Worm (Caenorhabditis elegans) whole organism, early embryonic: ENCODE measurements around the gene zig-6.

Source experiments
- B0310.2 ChIP-seq: sonication (generic microtip); optimal IDR thresholded peaks from 2 replicates; lab custom pipeline; 2016; ENCODE audit warnings: mild to moderate bottlenecking, missing genetic modification characterization, missing compliant biosample characterization
- F13C5.2 ChIP-seq: sonication (generic microtip); optimal IDR thresholded peaks from 2 replicates; lab custom pipeline; 2017; ENCODE audit warnings: mild to moderate bottlenecking, missing genetic modification characterization, inconsistent platforms, missing compliant biosample characterization
- ama-1 ChIP-seq: fragments of 150-350 bp; optimal IDR thresholded peaks from 2 replicates; lab custom pipeline; 2014
- ceh-13 ChIP-seq: fragments of 200-800 bp; sonication (Bioruptor generic); optimal IDR thresholded peaks from 2 replicates; lab custom pipeline; 2018; ENCODE audit warnings: mild to moderate bottlenecking, missing genetic modification characterization, missing compliant biosample characterization
- ceh-36 ChIP-seq: sonication (generic microtip); optimal IDR thresholded peaks from 2 replicates; lab custom pipeline; 2016; ENCODE audit warnings: missing genetic modification characterization, inconsistent platforms, missing compliant biosample characterization
- ets-7 ChIP-seq: sonication (generic microtip); optimal IDR thresholded peaks from 2 replicates; lab custom pipeline; 2016; ENCODE audit warnings: missing genotype, missing genetic modification characterization, missing compliant biosample characterization
- flt-1 ChIP-seq: fragments of 200-800 bp; sonication (Bioruptor generic); IDR thresholded peaks from 2 replicates; pipeline ENCODE4 v1.3.6; 2022; ENCODE audit warnings: missing genetic modification characterization, missing compliant biosample characterization
- hmg-4 ChIP-seq: fragments of 200-800 bp; sonication (Bioruptor generic); optimal IDR thresholded peaks from 2 replicates; lab custom pipeline; 2018; ENCODE audit warnings: mild to moderate bottlenecking, missing genetic modification characterization, missing compliant biosample characterization
- hnd-1 ChIP-seq: sonication (generic microtip); optimal IDR thresholded peaks from 2 replicates; lab custom pipeline; 2016; ENCODE audit warnings: missing genetic modification characterization, missing compliant biosample characterization
- pes-1 ChIP-seq: fragments of 200-800 bp; sonication (Bioruptor generic); IDR thresholded peaks from 2 replicates; pipeline ENCODE4 v1.3.6; 2022; ENCODE audit warnings: missing genetic modification reagents, missing genetic modification characterization, missing compliant biosample characterization
- scrt-1 ChIP-seq: fragments of 200-800 bp; sonication (Bioruptor generic); IDR thresholded peaks from 2 replicates; pipeline ENCODE4 v1.3.6; 2022; ENCODE audit warnings: missing genetic modification characterization, missing compliant biosample characterization
- sea-1 ChIP-seq: fragments of 200-800 bp; sonication (Bioruptor generic); conservative IDR thresholded peaks from 2 replicates; pipeline ENCODE4 v1.3.6; 2022; ENCODE audit warnings: missing genetic modification characterization, missing compliant biosample characterization
- tbx-37 ChIP-seq: fragments of 200-800 bp; sonication (Bioruptor generic); conservative IDR thresholded peaks from 2 replicates; pipeline ENCODE4 v1.3.6; 2022; ENCODE audit warnings: missing genetic modification reagents, missing genetic modification characterization, missing compliant biosample characterization

- TF ChIP-seq ama-1 (lab: Kevin White, UChicago), result no peak
- TF ChIP-seq hmg-4 (GFP tag; lab: Kevin White, UChicago), result no peak
- TF ChIP-seq ets-7 (tag; lab: Kevin White, UChicago), result no peak
- no peak for TF ChIP-seq tbx-37 (GFP tag; lab: Robert Waterston, UW)
- no peak for TF ChIP-seq hnd-1
- no peak for TF ChIP-seq scrt-1
- no peak for TF ChIP-seq flt-1 (GFP tag; lab: Robert Waterston, UW)
- no peak for TF ChIP-seq ceh-13
- no peak for TF ChIP-seq B0310.2 (tag; lab: Kevin White, UChicago)
- TF ChIP-seq F13C5.2 (tag; lab: Kevin White, UChicago), result no peak
- TF ChIP-seq pes-1, result no peak
- TF ChIP-seq ceh-36 (tag; lab: Kevin White, UChicago), result no peak
- no peak for TF ChIP-seq sea-1 (GFP tag; lab: Robert Waterston, UW)
These were observed 4.5 kb upstream of the zig-6 start for ce11 chrX:5193402-5193801.
